Worm (Caenorhabditis elegans) whole organism, L4 larva: ENCODE data around the gene acdh-7.

Experiments
- ceh-28 ChIP-seq: fragments of 150-350 bp; optimal IDR thresholded peaks from 2 replicates; lab custom pipeline; 2014; ENCODE audit warnings: missing biosample characterization, missing genetic modification reagents, missing genetic modification characterization
- daf-12 ChIP-seq: fragments of 150-350 bp; optimal IDR thresholded peaks from 2 replicates; lab custom pipeline; 2014; ENCODE audit warnings: missing biosample characterization, missing genetic modification reagents, missing genetic modification characterization
- lir-3 ChIP-seq: sonication (generic microtip); optimal IDR thresholded peaks from 2 replicates; lab custom pipeline; 2016; ENCODE audit warnings: mild to moderate bottlenecking, missing genetic modification characterization, missing compliant biosample characterization
- lsy-2 ChIP-seq, 2 experiments: fragments of 150-350 bp in 1 of 2; sonication (generic microtip) in 1 of 2; optimal IDR thresholded peaks; 2 replicates each; lab custom pipeline; 2014 to 2017; ENCODE audit warnings: missing biosample characterization in 2 of 2, missing genetic modification characterization in 2 of 2
- nhr-237 ChIP-seq: sonication (generic microtip); optimal IDR thresholded peaks from 2 replicates; lab custom pipeline; 2017; ENCODE audit warnings: missing biosample characterization, missing genetic modification characterization
- nhr-77 ChIP-seq: fragments of 150-350 bp; optimal IDR thresholded peaks from 2 replicates; lab custom pipeline; 2014; ENCODE audit warnings: missing biosample characterization, missing genetic modification characterization
- zag-1 ChIP-seq: fragments of 150-350 bp; optimal IDR thresholded peaks from 2 replicates; lab custom pipeline; 2014; ENCODE audit warnings: missing biosample characterization, missing genetic modification characterization
- zip-2 ChIP-seq: fragments of 150-350 bp; optimal IDR thresholded peaks from 2 replicates; lab custom pipeline; 2014; ENCODE audit warnings: missing biosample characterization, missing genetic modification characterization

ce11 chrX:17256769-17257168 lies 39.9 kb upstream of the acdh-7 start, which contains the start of gene Y40C7B.4:
- TF ChIP-seq nhr-237 (tag; lab: Kevin White, UChicago) (no peak), zag-1 (tag; lab: Kevin White, UChicago) (no peak), lsy-2 (tag; optimal IDR thresholded peaks at IDR 0.05; lab: Kevin White, UChicago) (no peak), ceh-28 (tag; lab: Kevin White, UChicago) (no peak), daf-12 (tag; lab: Kevin White, UChicago) (no peak), lir-3 (tag; lab: Kevin White, UChicago) (no peak), zip-2 (tag; lab: Kevin White, UChicago) (no peak), nhr-77 (tag; lab: Kevin White, UChicago) (no peak)
